Fruit fly (Drosophila melanogaster) whole organism, adult: Measurements from ENCODE around the gene Nepl5.
A peak's percentile ranks its signal among the peaks of the same experiment; 100 is the strongest.

Experiments used
- CG11617 ChIP-seq: fragments of 200-800 bp; sonication (Bioruptor generic); optimal IDR thresholded peaks from 2 replicates; lab custom pipeline; 2017; ENCODE audit warnings: mild to moderate bottlenecking, missing biosample characterization, missing genetic modification reagents, missing genetic modification characterization
- CG12768 ChIP-seq: fragments of 200-800 bp; sonication (Bioruptor generic); optimal IDR thresholded peaks from 2 replicates; lab custom pipeline; 2017; ENCODE audit warnings: missing biosample characterization, missing genetic modification characterization, mild to moderate bottlenecking, moderate library complexity, missing genetic modification reagents
- CG14711 ChIP-seq: fragments of 200-800 bp; sonication (Bioruptor generic); optimal IDR thresholded peaks from 2 replicates; lab custom pipeline; 2018; ENCODE audit warnings: missing biosample characterization, mild to moderate bottlenecking, missing genetic modification characterization, moderate library complexity
- CG1620 ChIP-seq: fragments of 200-800 bp; sonication (Bioruptor generic); optimal IDR thresholded peaks from 2 replicates; lab custom pipeline; 2016; ENCODE audit warnings: missing biosample characterization, missing genetic modification characterization
- CG33017 ChIP-seq: fragments of 200-800 bp; sonication (Bioruptor generic); optimal IDR thresholded peaks from 2 replicates; lab custom pipeline; 2018; ENCODE audit warnings: missing biosample characterization, mild to moderate bottlenecking, missing genetic modification characterization, moderate library complexity
- CG5204 ChIP-seq: fragments of 200-800 bp; sonication (Bioruptor generic); optimal IDR thresholded peaks from 2 replicates; lab custom pipeline; 2016; ENCODE audit warnings: missing biosample characterization, missing genetic modification characterization
- CG7045 ChIP-seq: fragments of 200-800 bp; sonication (Bioruptor generic); optimal IDR thresholded peaks from 2 replicates; lab custom pipeline; 2017; ENCODE audit warnings: missing biosample characterization, mild to moderate bottlenecking, missing genetic modification characterization
- CG7101 ChIP-seq: fragments of 200-800 bp; sonication (Bioruptor generic); optimal IDR thresholded peaks from 2 replicates; lab custom pipeline; 2018; ENCODE audit warnings: missing biosample characterization, mild to moderate bottlenecking, missing genetic modification characterization, moderate library complexity
- Clk ChIP-seq: fragments of 200-800 bp; sonication (Bioruptor generic); optimal IDR thresholded peaks from 2 replicates; lab custom pipeline; 2017; ENCODE audit warnings: missing biosample characterization, missing genetic modification characterization
- Crg-1 ChIP-seq: fragments of 200-800 bp; sonication (Bioruptor generic); optimal IDR thresholded peaks from 2 replicates; lab custom pipeline; 2016; ENCODE audit warnings: missing biosample characterization, missing genetic modification characterization
- Hr96 ChIP-seq: fragments of 200-800 bp; sonication (Bioruptor generic); optimal IDR thresholded peaks from 2 replicates; lab custom pipeline; 2016; ENCODE audit warnings: missing biosample characterization, missing genetic modification characterization
- Mnt ChIP-seq: fragments of 200-800 bp; sonication (Bioruptor generic); optimal IDR thresholded peaks from 2 replicates; lab custom pipeline; 2016; ENCODE audit warnings: missing biosample characterization, mild to moderate bottlenecking, missing genetic modification characterization
- bab1 ChIP-seq: fragments of 200-800 bp; sonication (Bioruptor generic); optimal IDR thresholded peaks from 3 replicates; lab custom pipeline; 2019; ENCODE audit warnings: missing biosample characterization, mild to moderate bottlenecking, missing genetic modification characterization, moderate library complexity
- cic ChIP-seq: fragments of 200-800 bp; sonication (Bioruptor generic); optimal IDR thresholded peaks from 2 replicates; lab custom pipeline; 2017; ENCODE audit warnings: missing biosample characterization, mild to moderate bottlenecking, missing genetic modification characterization, moderate library complexity
- cnc ChIP-seq, 2 experiments: fragments of >200 bp; optimal IDR thresholded peaks; 2 replicates each; lab custom pipeline; 2017
- kay ChIP-seq: fragments of 200-800 bp; sonication (Bioruptor generic); peaks from one replicate; lab custom pipeline; 2016; ENCODE audit warnings: missing biosample characterization, missing genetic modification characterization, borderline replicate concordance
- ovo ChIP-seq: fragments of 200-800 bp; sonication (Bioruptor generic); optimal IDR thresholded peaks from 2 replicates; lab custom pipeline; 2016; ENCODE audit warnings: missing biosample characterization, missing genetic modification characterization
- pad ChIP-seq: fragments of 200-800 bp; sonication (Bioruptor generic); optimal IDR thresholded peaks from 3 replicates; lab custom pipeline; 2017; ENCODE audit warnings: missing biosample characterization, missing genetic modification characterization, mild to moderate bottlenecking, moderate library complexity, missing genetic modification reagents
- tj ChIP-seq: fragments of 200-800 bp; sonication (Bioruptor generic); optimal IDR thresholded peaks from 3 replicates; lab custom pipeline; 2017; ENCODE audit warnings: missing biosample characterization, mild to moderate bottlenecking, missing genetic modification characterization, moderate library complexity
- toe ChIP-seq: fragments of 200-800 bp; sonication (Bioruptor generic); optimal IDR thresholded peaks from 2 replicates; lab custom pipeline; 2016; ENCODE audit warnings: missing biosample characterization, missing genetic modification characterization

The Nepl5 gene

DNA sequence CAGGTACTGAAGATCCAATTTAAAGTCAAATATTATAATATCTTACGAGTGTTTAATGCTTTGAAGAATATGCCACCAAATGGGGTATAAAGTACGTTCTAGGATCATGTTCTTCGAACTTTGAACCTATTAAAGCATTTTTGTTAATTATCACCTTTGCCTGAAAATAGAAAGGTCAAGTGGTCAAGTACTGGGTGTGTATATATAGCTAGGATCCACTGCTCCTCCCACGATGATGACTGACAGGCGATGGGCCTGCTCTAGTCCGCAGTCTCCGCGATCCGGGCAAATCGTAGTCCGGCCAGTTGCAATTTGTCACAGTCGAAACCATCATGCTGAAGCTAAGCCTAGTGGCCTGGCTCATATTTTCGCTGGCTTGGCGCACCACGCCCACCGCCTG lies at the start of gene Nepl5:
TSS of gene Nepl5 (plus strand) at position 301 of the 400 bp plus-strand sequence.
- TF ChIP-seq tj (no peak), ovo (GFP tag; lab: Kevin White, UChicago) (no peak), CG5204 (GFP tag; lab: Kevin White, UChicago) (no peak), CG7045 (GFP tag; lab: Kevin White, UChicago) (no peak), kay (GFP tag; lab: Kevin White, UChicago) (no peak), CG14711 (no peak), pad (GFP tag; lab: Kevin White, UChicago) (no peak), Hr96 (GFP tag; lab: Kevin White, UChicago) (no peak), CG33017 (no peak), toe (no peak), CG12768 (GFP tag; lab: Kevin White, UChicago) (no peak), cic (GFP tag; lab: Kevin White, UChicago) (no peak), Mnt (GFP tag; lab: Kevin White, UChicago) (no peak), CG1620 (no peak)

DNA sequence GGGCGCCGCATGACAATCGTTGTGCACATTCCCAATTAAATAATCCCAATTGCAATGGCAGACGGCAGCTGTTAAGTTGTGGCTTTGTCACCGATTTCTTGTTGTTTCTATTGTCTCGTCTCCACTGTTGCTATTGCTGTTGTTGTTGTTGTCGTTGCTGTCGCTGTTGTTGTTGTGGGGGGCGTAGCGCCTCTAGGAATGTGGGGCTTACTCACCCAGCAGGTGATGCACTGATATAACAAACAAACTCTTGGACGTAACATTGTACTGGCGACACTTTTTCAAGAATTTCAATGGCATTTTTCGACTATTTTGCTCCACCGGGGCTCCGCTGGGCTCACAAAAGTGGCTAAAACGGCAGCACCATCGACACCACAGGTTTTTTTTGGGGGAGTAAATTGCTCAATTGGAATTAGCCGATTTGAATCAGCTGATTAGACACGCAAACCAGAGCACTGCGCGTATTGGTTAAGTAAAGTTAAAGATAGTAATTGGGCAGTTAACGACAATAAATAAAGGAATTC lies 43.2 kb upstream of the Nepl5 start:
- no peak for TF ChIP-seq tj
- TF ChIP-seq bab1 (GFP tag; lab: Kevin White, UChicago), result no peak
- TF ChIP-seq Mnt (GFP tag; lab: Kevin White, UChicago), result no peak
- TF ChIP-seq cic (GFP tag; lab: Kevin White, UChicago), result no peak
- no peak for TF ChIP-seq ovo (GFP tag; lab: Kevin White, UChicago)

DNA sequence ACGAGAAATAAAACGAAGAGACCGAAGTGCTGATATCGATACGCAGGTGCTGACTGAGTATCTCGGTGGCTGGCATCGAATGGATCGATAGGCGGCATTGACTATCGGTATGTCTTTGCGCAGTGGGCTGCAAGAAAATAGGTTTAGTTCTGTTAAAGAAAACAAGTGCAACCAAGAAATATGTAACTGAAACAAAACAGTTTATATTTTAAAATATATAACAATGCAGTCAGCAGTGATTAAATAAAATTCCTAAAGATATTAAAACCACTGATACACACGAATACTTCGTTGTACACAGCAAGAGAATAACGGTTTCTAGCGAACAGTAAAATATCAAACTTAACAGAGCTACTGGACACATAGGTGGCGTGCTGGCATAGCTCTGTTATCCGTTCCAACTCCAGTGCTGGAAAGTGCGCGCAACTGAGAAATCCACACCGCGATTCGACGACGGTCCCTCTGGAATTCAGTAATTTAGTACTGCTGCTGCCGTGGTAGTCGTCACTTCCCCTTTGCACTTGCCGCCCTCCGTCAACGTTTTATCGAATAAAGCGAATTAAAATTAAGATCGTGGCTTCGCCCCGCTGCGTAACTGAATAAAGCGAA lies 42.6 kb upstream of the Nepl5 start, which contains the start of the genes Pez and Cpr:
TSS of gene Pez (minus strand) at position 305 of the 609 bp plus-strand sequence.
TSS of gene Cpr (plus strand) at position 470 of the 609 bp plus-strand sequence.
- TF ChIP-seq CG14711, result peak; percentile 35
- peak; percentile 30 for TF ChIP-seq Crg-1 (GFP tag; lab: Kevin White, UChicago)
- no peak for TF ChIP-seq Clk (GFP tag; lab: Kevin White, UChicago)
- TF ChIP-seq kay (GFP tag; lab: Kevin White, UChicago), result no peak
- no peak for TF ChIP-seq CG33017
- TF ChIP-seq bab1 (GFP tag; lab: Kevin White, UChicago), result no peak
- peak; percentile 33 for TF ChIP-seq Mnt (GFP tag; lab: Kevin White, UChicago)
- peak; percentile 68 for TF ChIP-seq CG1620
- TF ChIP-seq Hr96 (GFP tag; lab: Kevin White, UChicago), result peak; percentile 34
- peak; percentile 69 for TF ChIP-seq pad (GFP tag; lab: Kevin White, UChicago)
- no peak for TF ChIP-seq CG12768 (GFP tag; lab: Kevin White, UChicago)
- no peak for TF ChIP-seq cnc (optimal IDR thresholded peaks at IDR 0.05; lab: Kevin White, UChicago)
- no peak for TF ChIP-seq CG7045 (GFP tag; lab: Kevin White, UChicago)
- TF ChIP-seq toe, result peak; percentile 43
- TF ChIP-seq CG11617 (GFP tag; lab: Kevin White, UChicago), result no peak
- no peak for TF ChIP-seq tj
- TF ChIP-seq ovo (GFP tag; lab: Kevin White, UChicago), result peak; percentile 80
- TF ChIP-seq CG7101, result peak; percentile 58
- TF ChIP-seq cic (GFP tag; lab: Kevin White, UChicago), result peak; percentile 2
- peak; percentile 52 for TF ChIP-seq CG5204 (GFP tag; lab: Kevin White, UChicago)

DNA sequence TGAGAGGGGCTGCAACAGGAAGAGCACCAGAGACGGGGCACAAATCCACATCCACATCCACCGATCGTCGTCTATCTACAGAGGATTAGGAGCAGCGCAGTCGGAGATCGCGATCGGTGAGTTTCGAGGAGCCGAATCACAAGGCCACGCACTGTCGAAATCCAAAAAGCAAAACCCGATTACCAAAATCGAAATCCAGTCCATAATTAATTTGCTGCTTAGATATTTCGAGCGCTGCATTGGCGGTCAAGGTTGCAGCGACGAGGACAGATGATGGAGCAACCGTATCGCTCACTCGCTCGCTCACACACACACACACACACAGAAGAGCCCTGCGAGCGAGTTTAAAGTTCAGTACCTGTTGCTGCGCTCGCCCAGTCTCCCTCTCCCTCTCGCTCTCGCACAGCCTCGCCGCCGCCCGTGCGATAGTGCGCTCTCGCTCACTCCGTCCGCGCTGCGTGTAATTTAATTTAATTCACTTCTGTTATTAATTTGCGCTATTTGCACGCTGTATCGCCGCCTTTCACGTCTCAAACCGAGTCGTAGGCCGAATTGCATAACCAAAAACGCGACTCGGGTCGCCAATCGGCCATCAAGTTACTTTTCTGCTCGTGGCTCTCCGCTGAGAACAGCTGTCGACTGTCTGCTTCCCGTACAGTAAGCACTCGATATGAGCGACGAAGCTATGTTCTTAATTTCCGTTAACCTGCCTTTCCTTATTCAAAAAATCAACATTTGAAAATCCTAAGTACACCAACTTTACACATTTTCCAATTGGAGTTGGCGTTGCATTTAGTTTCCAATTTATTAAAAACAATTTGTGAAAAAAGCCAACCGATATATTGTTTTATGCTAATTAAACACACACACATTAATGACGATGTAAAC lies 41.8 kb upstream of the Nepl5 start:
- TF ChIP-seq CG11617 (GFP tag; lab: Kevin White, UChicago), result peak; percentile 28
- peak; percentile 25 for TF ChIP-seq CG1620
- TF ChIP-seq toe, result peak; percentile 29
- peak; percentile 67 for TF ChIP-seq CG7101
- TF ChIP-seq Crg-1 (GFP tag; lab: Kevin White, UChicago), result no peak
- TF ChIP-seq ovo (GFP tag; lab: Kevin White, UChicago), result peak; percentile 28
- peak; percentile 34 for TF ChIP-seq CG14711
- peak; percentile 32 for TF ChIP-seq Hr96 (GFP tag; lab: Kevin White, UChicago)
- peak; percentile 72 for TF ChIP-seq tj
- TF ChIP-seq CG7045 (GFP tag; lab: Kevin White, UChicago), result peak; percentile 27
- peak; percentile 66 for TF ChIP-seq CG33017
- TF ChIP-seq CG12768 (GFP tag; lab: Kevin White, UChicago), result peak; percentile 84
- peak; percentile 35 for TF ChIP-seq Mnt (GFP tag; lab: Kevin White, UChicago)
- TF ChIP-seq bab1 (GFP tag; lab: Kevin White, UChicago), result no peak
- no peak for TF ChIP-seq kay (GFP tag; lab: Kevin White, UChicago)
- no peak for TF ChIP-seq cnc (optimal IDR thresholded peaks at IDR 0.05; lab: Kevin White, UChicago)
- peak; percentile 10 for TF ChIP-seq cic (GFP tag; lab: Kevin White, UChicago)
- no peak for TF ChIP-seq pad (GFP tag; lab: Kevin White, UChicago)
- TF ChIP-seq CG5204 (GFP tag; lab: Kevin White, UChicago), result peak; percentile 65
- no peak for TF ChIP-seq Clk (GFP tag; lab: Kevin White, UChicago)

DNA sequence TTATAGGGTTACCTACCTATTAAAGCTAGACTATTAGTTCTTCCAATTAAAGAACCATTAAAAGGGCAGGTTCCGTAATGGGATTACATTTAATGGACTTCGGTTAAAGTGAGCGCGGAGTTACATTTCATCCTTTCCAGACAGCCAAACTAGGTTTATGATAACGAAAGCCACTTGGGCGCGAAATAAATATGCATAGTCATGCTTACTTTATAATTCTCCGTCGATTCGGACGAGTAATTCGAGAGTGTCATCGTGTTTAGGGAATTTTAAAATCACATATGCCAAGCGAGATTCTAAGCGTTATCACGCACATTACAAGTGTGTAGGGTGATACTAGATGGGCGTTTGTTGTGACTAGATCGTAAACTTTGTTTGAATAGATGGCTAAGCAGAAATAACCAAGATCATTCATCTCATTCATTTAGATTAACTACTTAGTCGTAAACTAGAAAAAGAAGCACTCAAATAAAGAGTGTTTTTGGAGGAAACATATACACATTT lies 40.8 kb upstream of the Nepl5 start:
- TF ChIP-seq kay (GFP tag; lab: Kevin White, UChicago) (peak; percentile 95), CG12768 (GFP tag; lab: Kevin White, UChicago) (no peak), cnc (optimal IDR thresholded peaks at IDR 0.05; lab: Kevin White, UChicago) (peak; percentile 57 to 99), CG14711 (no peak)
